Fruit fly (Drosophila melanogaster) whole organism, embryonic: Measurements from ENCODE around the gene CG7943.
A peak's percentile ranks its signal among the peaks of the same experiment; 100 is the strongest.

Experiments used
- Adf1 ChIP-seq: fragments of 200-800 bp; sonication (Bioruptor generic); IDR thresholded peaks from 2 replicates; pipeline ENCODE4 v1.3.6; 2022; ENCODE audit warnings: missing biosample characterization, missing genetic modification characterization
- CG1024 ChIP-seq: fragments of 200-800 bp; sonication (Bioruptor generic); IDR thresholded peaks from 2 replicates; pipeline ENCODE4 v1.3.6; 2022; ENCODE audit warnings: missing biosample characterization, missing genetic modification characterization
- CG10431 ChIP-seq: fragments of 200-800 bp; sonication (Bioruptor generic); optimal IDR thresholded peaks from 3 replicates; lab custom pipeline; 2018; ENCODE audit warnings: missing biosample characterization, mild to moderate bottlenecking, missing genetic modification characterization
- CG10543 ChIP-seq: fragments of 200-800 bp; sonication (Bioruptor generic); optimal IDR thresholded peaks from 3 replicates; lab custom pipeline; 2017; ENCODE audit warnings: missing biosample characterization, mild to moderate bottlenecking, missing genetic modification characterization, moderate library complexity
- CG12155 ChIP-seq: fragments of 200-800 bp; sonication (Bioruptor generic); optimal IDR thresholded peaks from 3 replicates; lab custom pipeline; 2016; ENCODE audit warnings: missing biosample characterization, missing genetic modification characterization
- CG12219 ChIP-seq: fragments of 200-800 bp; sonication (Bioruptor generic); optimal IDR thresholded peaks from 3 replicates; lab custom pipeline; 2018; ENCODE audit warnings: missing biosample characterization, mild to moderate bottlenecking, missing genetic modification characterization
- CG12299 ChIP-seq: fragments of 200-800 bp; sonication (Bioruptor generic); optimal IDR thresholded peaks from 2 replicates; lab custom pipeline; 2018; ENCODE audit warnings: missing biosample characterization, mild to moderate bottlenecking, missing genetic modification characterization
- CG13287 ChIP-seq: fragments of 200-800 bp; sonication (Bioruptor generic); IDR thresholded peaks from 2 replicates; pipeline ENCODE4 v1.3.6; 2022; ENCODE audit warnings: missing biosample characterization, missing genetic modification characterization; ENCODE audit not compliant: partially characterized antibody
- CG1603 ChIP-seq: fragments of 200-800 bp; sonication (Bioruptor generic); optimal IDR thresholded peaks from 2 replicates; lab custom pipeline; 2019; ENCODE audit warnings: missing biosample characterization, mild to moderate bottlenecking, missing genetic modification characterization, moderate library complexity
- CG1792 ChIP-seq: fragments of 200-800 bp; sonication (Bioruptor generic); optimal IDR thresholded peaks from 2 replicates; lab custom pipeline; 2016; ENCODE audit warnings: missing biosample characterization, missing genetic modification characterization
- CG18764 ChIP-seq: fragments of 200-800 bp; sonication (Bioruptor generic); optimal IDR thresholded peaks from 3 replicates; lab custom pipeline; 2016; ENCODE audit warnings: missing biosample characterization, missing genetic modification characterization
- CG2120 ChIP-seq: fragments of 200-800 bp; sonication (Bioruptor generic); optimal IDR thresholded peaks from 3 replicates; lab custom pipeline; 2016; ENCODE audit warnings: missing biosample characterization, missing genetic modification characterization
- CG3281 ChIP-seq: fragments of 200-800 bp; sonication (Bioruptor generic); optimal IDR thresholded peaks from 3 replicates; lab custom pipeline; 2017; ENCODE audit warnings: missing biosample characterization, mild to moderate bottlenecking, missing genetic modification characterization
- CG3726 ChIP-seq: fragments of 200-800 bp; sonication (Bioruptor generic); IDR thresholded peaks from 3 replicates; pipeline ENCODE4, ENCODE4 v1.3.6; 2022; ENCODE audit warnings: missing biosample characterization, missing genetic modification characterization
- CG4707 ChIP-seq: fragments of 200-800 bp; sonication (Bioruptor generic); optimal IDR thresholded peaks from 2 replicates; lab custom pipeline; 2018; ENCODE audit warnings: missing biosample characterization, mild to moderate bottlenecking, missing genetic modification characterization, moderate library complexity
- CG4730 ChIP-seq: fragments of 200-800 bp; sonication (Bioruptor generic); IDR thresholded peaks from 2 replicates; pipeline ENCODE4 v1.3.6; 2022; ENCODE audit warnings: missing biosample characterization, missing genetic modification characterization
- CG7987 ChIP-seq: fragments of 200-800 bp; sonication (Bioruptor generic); optimal IDR thresholded peaks from 2 replicates; lab custom pipeline; 2018; ENCODE audit warnings: missing biosample characterization, mild to moderate bottlenecking, missing genetic modification characterization, moderate library complexity
- CG9609 ChIP-seq: fragments of 200-800 bp; sonication (Bioruptor generic); optimal IDR thresholded peaks from 3 replicates; lab custom pipeline; 2016; ENCODE audit warnings: missing biosample characterization, missing genetic modification characterization
- Chrac-16 ChIP-seq: fragments of 200-800 bp; sonication (Bioruptor generic); optimal IDR thresholded peaks from 3 replicates; lab custom pipeline; 2016; ENCODE audit warnings: missing biosample characterization, missing genetic modification characterization
- CkIIα-i1 ChIP-seq: fragments of 200-800 bp; sonication (Bioruptor generic); IDR thresholded peaks from 2 replicates; pipeline ENCODE4 v1.3.6; 2022; ENCODE audit warnings: missing biosample characterization, missing genetic modification characterization
- Dref ChIP-seq: fragments of 200-800 bp; sonication (Bioruptor generic); IDR thresholded peaks from 2 replicates; pipeline ENCODE4 v1.3.6; 2022; ENCODE audit warnings: missing biosample characterization, missing genetic modification characterization
- Eip74EF ChIP-seq, 2 experiments: fragments of 200-800 bp in 1 of 2; fragments of >200 bp in 1 of 2; sonication (Bioruptor generic) in 1 of 2; optimal IDR thresholded peaks; 2 replicates each; lab custom pipeline; 2017 to 2019; ENCODE audit warnings: missing biosample characterization in 2 of 2, missing genetic modification characterization in 2 of 2, mild to moderate bottlenecking in 1 of 2, moderate library complexity in 1 of 2
- GATAe ChIP-seq: fragments of 200-800 bp; sonication (Bioruptor generic); conservative IDR thresholded peaks from 2 replicates; pipeline ENCODE4 v1.3.6; 2022; ENCODE audit warnings: missing biosample characterization, missing genetic modification characterization
- H2.0 ChIP-seq: fragments of 200-800 bp; sonication (Bioruptor generic); IDR thresholded peaks from 2 replicates; pipeline ENCODE4 v1.3.6; 2022; ENCODE audit warnings: missing biosample characterization, missing genetic modification characterization
- MESR4 ChIP-seq: fragments of 200-800 bp; sonication (Bioruptor generic); optimal IDR thresholded peaks from 2 replicates; lab custom pipeline; 2018; ENCODE audit warnings: missing biosample characterization, mild to moderate bottlenecking, missing genetic modification characterization, moderate library complexity
- Max ChIP-seq: fragments of 200-800 bp; sonication (Bioruptor generic); optimal IDR thresholded peaks from 2 replicates; lab custom pipeline; 2016; ENCODE audit warnings: missing biosample characterization, mild to moderate bottlenecking, missing genetic modification characterization
- Med ChIP-seq: fragments of 200-800 bp; sonication (Bioruptor generic); peaks from one replicate; lab custom pipeline; 2016; ENCODE audit warnings: missing biosample characterization, missing genetic modification characterization, mild to moderate bottlenecking, inconsistent platforms, moderate library complexity
- Pdp1 ChIP-seq, 2 experiments: fragments of 200-800 bp; sonication (Bioruptor generic); optimal IDR thresholded peaks; 3 replicates each; lab custom pipeline; 2016; ENCODE audit warnings: missing biosample characterization in 2 of 2, missing genetic modification characterization in 2 of 2, mild to moderate bottlenecking in 1 of 2, moderate library complexity in 1 of 2
- Ravus ChIP-seq: fragments of 200-800 bp; sonication (Bioruptor generic); IDR thresholded peaks from 2 replicates; pipeline ENCODE4 v1.3.6; 2022; ENCODE audit warnings: missing biosample characterization, missing genetic modification characterization
- Rfx ChIP-seq: fragments of 200-800 bp; sonication (Bioruptor generic); IDR thresholded peaks from 2 replicates; pipeline ENCODE4 v1.3.6; 2022; ENCODE audit warnings: missing biosample characterization, missing genetic modification characterization
- TFAM ChIP-seq: fragments of 200-800 bp; sonication (Bioruptor generic); optimal IDR thresholded peaks from 2 replicates; lab custom pipeline; 2017; ENCODE audit warnings: missing biosample characterization, missing genetic modification characterization, inconsistent platforms
- cg ChIP-seq: fragments of 200-800 bp; sonication (Bioruptor generic); optimal IDR thresholded peaks from 3 replicates; lab custom pipeline; 2019; ENCODE audit warnings: missing biosample characterization, mild to moderate bottlenecking, missing genetic modification characterization, moderate library complexity
- dati ChIP-seq: fragments of 200-800 bp; sonication (Bioruptor generic); IDR thresholded peaks from 2 replicates; pipeline ENCODE4 v1.3.6; 2022; ENCODE audit warnings: missing biosample characterization, missing genetic modification characterization
- fd102C ChIP-seq: fragments of 200-800 bp; sonication (Bioruptor generic); optimal IDR thresholded peaks from 2 replicates; lab custom pipeline; 2018; ENCODE audit warnings: missing biosample characterization, mild to moderate bottlenecking, missing genetic modification characterization, moderate library complexity
- fd64A ChIP-seq: fragments of 200-800 bp; sonication (Bioruptor generic); optimal IDR thresholded peaks from 3 replicates; lab custom pipeline; 2018; ENCODE audit warnings: missing biosample characterization, mild to moderate bottlenecking, missing genetic modification characterization
- fu2 ChIP-seq: fragments of 200-800 bp; sonication (Bioruptor generic); optimal IDR thresholded peaks from 2 replicates; lab custom pipeline; 2016; ENCODE audit warnings: missing biosample characterization, missing genetic modification characterization
- gcm ChIP-seq: fragments of 200-800 bp; sonication (Bioruptor generic); optimal IDR thresholded peaks from 2 replicates; lab custom pipeline; 2019; ENCODE audit warnings: missing biosample characterization, mild to moderate bottlenecking, missing genetic modification characterization, moderate library complexity
- gfzf ChIP-seq: fragments of 200-800 bp; sonication (Bioruptor generic); optimal IDR thresholded peaks from 2 replicates; lab custom pipeline; 2016; ENCODE audit warnings: missing biosample characterization, mild to moderate bottlenecking, missing genetic modification characterization, moderate library complexity
- h ChIP-seq: fragments of >200 bp; optimal IDR thresholded peaks from 2 replicates; lab custom pipeline; 2017
- maf-S ChIP-seq: fragments of 200-800 bp; sonication (Bioruptor generic); optimal IDR thresholded peaks from 2 replicates; lab custom pipeline; 2016; ENCODE audit warnings: missing biosample characterization, missing genetic modification characterization
- nau ChIP-seq: fragments of 200-800 bp; sonication (Bioruptor generic); optimal IDR thresholded peaks from 3 replicates; lab custom pipeline; 2017; ENCODE audit warnings: missing biosample characterization, mild to moderate bottlenecking, missing genetic modification characterization, missing genetic modification reagents
- nerfin-1 ChIP-seq: fragments of 200-800 bp; sonication (Bioruptor generic); optimal IDR thresholded peaks from 3 replicates; lab custom pipeline; 2019; ENCODE audit warnings: missing biosample characterization, mild to moderate bottlenecking, missing genetic modification characterization, moderate library complexity
- onecut ChIP-seq: fragments of 200-800 bp; sonication (Bioruptor generic); IDR thresholded peaks from 2 replicates; pipeline ENCODE4 v1.3.6; 2022; ENCODE audit warnings: missing biosample characterization, missing genetic modification characterization
- otp ChIP-seq: fragments of 200-800 bp; sonication (Bioruptor generic); IDR thresholded peaks from 3 replicates; pipeline ENCODE4, ENCODE4 v1.3.6; 2022; ENCODE audit warnings: missing biosample characterization, missing genetic modification characterization
- phol ChIP-seq: fragments of 200-800 bp; sonication (Bioruptor generic); optimal IDR thresholded peaks from 3 replicates; lab custom pipeline; 2018; ENCODE audit warnings: missing biosample characterization, mild to moderate bottlenecking, missing genetic modification characterization, moderate library complexity
- rib ChIP-seq: fragments of 200-800 bp; sonication (Bioruptor generic); IDR thresholded peaks from 2 replicates; pipeline ENCODE4 v1.3.6; 2022; ENCODE audit warnings: missing biosample characterization, missing genetic modification characterization
- tin ChIP-seq: fragments of 200-800 bp; sonication (Bioruptor generic); optimal IDR thresholded peaks from 3 replicates; lab custom pipeline; 2016; ENCODE audit warnings: missing biosample characterization, missing genetic modification characterization
- ttk ChIP-seq: fragments of 200-800 bp; sonication (Bioruptor generic); IDR thresholded peaks from 2 replicates; pipeline ENCODE4 v2.1.2; 2022; ENCODE audit warnings: missing biosample characterization, missing genetic modification characterization
- twi ChIP-seq: fragments of 200-800 bp; optimal IDR thresholded peaks from 2 replicates; lab custom pipeline; 2019; ENCODE audit warnings: missing biosample characterization, mild to moderate bottlenecking, missing genetic modification characterization, moderate library complexity
- wek ChIP-seq: fragments of 200-800 bp; sonication (Bioruptor generic); optimal IDR thresholded peaks from 3 replicates; lab custom pipeline; 2018; ENCODE audit warnings: missing biosample characterization, mild to moderate bottlenecking, missing genetic modification characterization, moderate library complexity
- zen ChIP-seq: fragments of 200-800 bp; sonication (Bioruptor generic); optimal IDR thresholded peaks from 3 replicates; lab custom pipeline; 2018; ENCODE audit warnings: missing biosample characterization, mild to moderate bottlenecking, missing genetic modification characterization, moderate library complexity

The CG7943 gene

DNA sequence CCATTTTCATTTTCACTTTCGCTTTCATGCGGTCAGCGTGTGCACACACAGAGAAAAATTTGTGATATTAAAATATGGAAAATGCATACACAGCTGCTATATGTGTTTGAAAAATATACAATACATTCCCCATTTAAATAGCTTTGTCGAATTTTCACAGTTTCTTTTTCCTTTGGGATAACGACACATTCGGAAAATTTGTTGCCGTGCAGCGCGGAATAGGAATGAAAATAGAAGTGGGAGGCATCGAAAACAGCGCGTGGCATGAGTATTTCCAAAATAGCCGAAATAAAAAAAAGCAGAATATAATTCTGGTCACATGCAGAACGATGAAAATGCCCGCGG is 46.4 kb downstream of the CG7943 start (continued):
- peak; percentile 81 for TF ChIP-seq tin (GFP tag; lab: Kevin White, UChicago)
- peak; percentile 56 for TF ChIP-seq CG10543 (GFP tag; lab: Kevin White, UChicago)
- peak; percentile 83 to 84 for TF ChIP-seq Pdp1 (GFP tag; optimal IDR thresholded peaks at IDR 0.05; lab: Kevin White, UChicago)
- TF ChIP-seq Med (GFP tag; lab: Kevin White, UChicago) = peak; percentile 98
- peak; percentile 75 for TF ChIP-seq CG4730 (GFP tag; lab: Robert Waterston, UW)
- TF ChIP-seq Eip74EF (GFP tag; optimal IDR thresholded peaks at IDR 0.05; lab: Kevin White, UChicago) = peak in 1 of 2 experiments; percentile 59
- peak; percentile 7 for TF ChIP-seq CG10431 (GFP tag; lab: Kevin White, UChicago)
- TF ChIP-seq H2.0 (GFP tag; lab: Robert Waterston, UW) = peak; percentile 72
- TF ChIP-seq CG3726 (GFP tag; lab: Robert Waterston, UW) = peak; percentile 75; the same call in 2 of the 3 replicates
- TF ChIP-seq CG1792 (GFP tag; lab: Kevin White, UChicago) = peak; percentile 70
- peak; percentile 61 for TF ChIP-seq twi (tag; lab: Kevin White, UChicago)
- peak; percentile 71 for TF ChIP-seq fd64A (GFP tag; lab: Kevin White, UChicago)
- TF ChIP-seq nerfin-1 = peak; percentile 75
- TF ChIP-seq zen (tag; lab: Kevin White, UChicago) = peak; percentile 67
- peak; percentile 82 for TF ChIP-seq CG12219 (GFP tag; lab: Kevin White, UChicago)
- peak; percentile 65 for TF ChIP-seq CG18764 (GFP tag; lab: Kevin White, UChicago)
- TF ChIP-seq Adf1 (GFP tag; lab: Robert Waterston, UW) = peak; percentile 67
- TF ChIP-seq otp (GFP tag; lab: Robert Waterston, UW) = peak; percentile 80; the same call in 2 of the 3 replicates
- peak; percentile 9 for TF ChIP-seq TFAM (GFP tag; lab: Kevin White, UChicago)
- TF ChIP-seq gcm (GFP tag; lab: Kevin White, UChicago) = peak; percentile 61
- TF ChIP-seq Rfx (GFP tag; lab: Robert Waterston, UW) = peak; percentile 91
- TF ChIP-seq wek (GFP tag; lab: Kevin White, UChicago) = peak; percentile 52
- no peak for TF ChIP-seq gfzf
- peak; percentile 58 for TF ChIP-seq rib (GFP tag; lab: Robert Waterston, UW)
- peak; percentile 14 for TF ChIP-seq MESR4
- no peak for TF ChIP-seq CG13287 (GFP tag; lab: Robert Waterston, UW)
- no peak for TF ChIP-seq fd102C (GFP tag; lab: Kevin White, UChicago)
- no peak for TF ChIP-seq h
- peak; percentile 78 for TF ChIP-seq CG9609 (GFP tag; lab: Kevin White, UChicago)
- peak; percentile 33; the same call in 1 of the 2 replicates for TF ChIP-seq Dref (GFP tag; lab: Robert Waterston, UW)
- TF ChIP-seq CG7987 (GFP tag; lab: Kevin White, UChicago) = peak; percentile 92
- peak; percentile 84 for TF ChIP-seq CG3281
- peak; percentile 82 for TF ChIP-seq CG1603 (tag; lab: Kevin White, UChicago)
- peak; percentile 86 for TF ChIP-seq ttk (GFP tag; lab: Robert Waterston, UW)
- peak; percentile 83 for TF ChIP-seq CG12155
- TF ChIP-seq CG2120 = peak; percentile 95
- TF ChIP-seq CG1024 (GFP tag; lab: Robert Waterston, UW) = peak; percentile 77
- TF ChIP-seq CkIIα-i1 (GFP tag; lab: Robert Waterston, UW) = 0 out of 2 replicates have a peak, but pooled peaks have one; percentile 40
- TF ChIP-seq maf-S = peak; percentile 88
- TF ChIP-seq dati = peak; percentile 54; the same call in 1 of the 2 replicates
- peak; percentile 64 for TF ChIP-seq Ravus (GFP tag; lab: Robert Waterston, UW)
- peak; percentile 73 for TF ChIP-seq Max (GFP tag; lab: Kevin White, UChicago)
- peak; percentile 81 for TF ChIP-seq Chrac-16 (GFP tag; lab: Kevin White, UChicago)
- peak; percentile 80 for TF ChIP-seq fu2 (GFP tag; lab: Kevin White, UChicago)
- peak; percentile 71 for TF ChIP-seq onecut
- TF ChIP-seq phol (tag; lab: Kevin White, UChicago) = peak; percentile 79
- TF ChIP-seq nau = peak; percentile 87
- TF ChIP-seq cg (GFP tag; lab: Kevin White, UChicago) = no peak
- TF ChIP-seq CG12299 (tag; lab: Kevin White, UChicago) = peak; percentile 81
- no peak; the same call in 1 of the 2 replicates for TF ChIP-seq GATAe
- peak; percentile 56 for TF ChIP-seq CG4707 (GFP tag; lab: Kevin White, UChicago)
